Worm (Caenorhabditis elegans): Measurements from ENCODE around the gene str-79.
"Not testable (repeated sequence)": the region's sequence is repeated elsewhere in the genome, so short reads cannot be mapped to it uniquely, and the experiment has no call there.

- not testable (repeated sequence) for TF ChIP-seq atf-7 (tag; optimal IDR thresholded peaks at IDR 0.05); chd-7 (tag; optimal IDR thresholded peaks at IDR 0.05); pha-4 (tag; optimal IDR thresholded peaks at IDR 0.05); ceh-27 (GFP tag; optimal IDR thresholded peaks at IDR 0.05); unc-62 (GFP tag; optimal IDR thresholded peaks at IDR 0.05)
Observed at ce11 chrX:2002613-2003012, 32.9 kb downstream of the str-79 start.
